Worm (Caenorhabditis elegans): ENCODE results near the gene ced-11.

ced-11 gene

DNA sequence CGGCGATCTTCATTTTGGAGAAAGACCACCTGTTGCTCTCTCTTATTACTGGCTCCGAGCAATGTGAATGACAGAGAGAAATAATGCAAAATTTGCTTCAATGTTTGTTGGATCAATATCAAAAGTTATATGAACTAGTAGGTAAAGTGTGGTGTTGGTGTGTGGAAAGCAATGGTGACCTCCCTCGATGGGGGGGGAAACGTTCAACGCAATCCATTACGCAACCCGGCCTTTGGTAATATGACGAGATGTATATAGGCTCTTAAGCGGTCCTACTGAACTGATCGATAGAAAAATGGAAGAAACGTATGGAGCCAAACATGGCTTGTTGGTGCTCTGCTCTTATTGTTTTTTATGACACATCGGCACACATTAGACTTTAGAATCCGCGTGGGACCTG is 9.6 kb upstream of the ced-11 start:
- TF ChIP-seq fax-1 (tag; optimal IDR thresholded peaks at IDR 0.05) (no peak), tbx-7 (tag; optimal IDR thresholded peaks at IDR 0.05) (no peak), elt-2 (tag; optimal IDR thresholded peaks at IDR 0.05) (peak; percentile 6), ceh-18 (tag; optimal IDR thresholded peaks at IDR 0.05) (no peak), nhr-232 (tag; optimal IDR thresholded peaks at IDR 0.05) (no peak)

DNA sequence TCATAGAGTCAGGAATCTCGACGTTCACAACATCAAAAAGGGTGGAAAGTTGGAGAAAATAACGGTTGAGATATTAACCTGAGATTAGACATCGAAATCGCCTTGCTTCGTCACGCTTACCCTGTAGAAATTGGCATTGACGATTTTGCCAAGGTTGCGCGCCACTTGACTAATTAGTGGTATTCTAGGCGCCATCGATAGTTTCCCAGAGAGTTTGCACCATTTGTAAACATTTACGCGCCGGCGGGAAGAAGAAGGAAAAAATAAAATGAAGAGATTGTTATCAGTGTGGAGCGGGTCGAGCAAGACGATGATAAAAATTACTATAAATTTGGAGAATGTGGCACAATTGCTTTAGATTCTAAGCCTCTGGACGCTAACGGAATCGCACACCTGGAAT is 9.1 kb upstream of the ced-11 start:
- TF ChIP-seq ref-2 (tag; optimal IDR thresholded peaks at IDR 0.05) = no peak
- no peak for TF ChIP-seq ama-1 (optimal IDR thresholded peaks at IDR 0.05)
- TF ChIP-seq madf-2 (tag; optimal IDR thresholded peaks at IDR 0.05) = no peak
- no peak for TF ChIP-seq hlh-6 (tag; optimal IDR thresholded peaks at IDR 0.05)
- no peak for TF ChIP-seq pax-1 (tag; optimal IDR thresholded peaks at IDR 0.05)
- no peak for TF ChIP-seq che-1 (tag; optimal IDR thresholded peaks at IDR 0.05)

DNA sequence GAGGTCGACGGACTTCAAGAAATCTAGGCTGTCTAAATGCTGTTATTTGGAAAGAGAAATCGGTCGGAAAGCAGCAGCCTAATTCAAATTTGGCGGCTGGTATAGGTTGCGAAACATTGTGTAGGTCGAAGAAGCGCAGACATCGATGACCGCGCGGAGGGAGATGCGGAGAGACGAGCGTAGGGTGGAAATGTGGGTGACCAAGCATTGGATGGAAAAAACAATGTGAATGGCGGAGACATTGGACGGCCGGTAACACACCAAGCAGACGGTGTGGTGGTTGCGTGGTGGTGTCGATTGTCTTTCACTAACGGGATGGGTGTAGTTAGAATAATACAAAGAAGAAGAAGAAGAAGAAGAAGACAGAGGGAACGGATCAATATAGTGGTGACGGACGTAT is 6.9 kb upstream of the ced-11 start:
- TF ChIP-seq nhr-232 (tag; optimal IDR thresholded peaks at IDR 0.05) (no peak), odd-2 (tag; optimal IDR thresholded peaks at IDR 0.05) (no peak), ceh-45 (GFP tag; IDR thresholded peaks at IDR 0.05) (no peak), ttx-3 (tag; optimal IDR thresholded peaks at IDR 0.05) (no peak), ceh-19 (GFP tag; optimal IDR thresholded peaks at IDR 0.05) (no peak), pag-3 (tag; optimal IDR thresholded peaks at IDR 0.05; ENCODE audit: borderline replicate concordance) (no peak), gmeb-2 (tag; optimal IDR thresholded peaks at IDR 0.05) (no peak), ets-4 (tag; optimal IDR thresholded peaks at IDR 0.05) (no peak), eyg-1 (tag; optimal IDR thresholded peaks at IDR 0.05) (no peak), unc-3 (GFP tag; conservative IDR thresholded peaks at IDR 0.05) (no peak), unc-3 (tag; optimal IDR thresholded peaks at IDR 0.05) (no peak), T23F11.4 (GFP tag; optimal IDR thresholded peaks at IDR 0.05) (no peak), nfya-1 (tag; optimal IDR thresholded peaks at IDR 0.05) (peak; percentile 10), elt-2 (tag; optimal IDR thresholded peaks at IDR 0.05) (no peak), hlh-13 (GFP tag; optimal IDR thresholded peaks at IDR 0.05) (no peak), sox-2 (GFP tag; IDR thresholded peaks at IDR 0.05) (0 out of 2 replicates have a peak, but pooled peaks have one; percentile 1), ceh-48 (tag; optimal IDR thresholded peaks at IDR 0.05) (no peak), dmd-4 (tag; optimal IDR thresholded peaks at IDR 0.05; ENCODE audit: borderline replicate concordance) (no peak), C08G9.2 (tag; optimal IDR thresholded peaks at IDR 0.05) (peak; percentile 20), ztf-16 (tag; optimal IDR thresholded peaks at IDR 0.05) (no peak), ahr-1 (tag; optimal IDR thresholded peaks at IDR 0.05) (no peak), ceh-2 (tag; optimal IDR thresholded peaks at IDR 0.05) (no peak), lin-11 (tag; optimal IDR thresholded peaks at IDR 0.05) (no peak), C38D4.7 (GFP tag; optimal IDR thresholded peaks at IDR 0.05) (no peak), mec-3 (tag; optimal IDR thresholded peaks at IDR 0.05; ENCODE audit: borderline replicate concordance) (no peak), sdc-2 (tag; optimal IDR thresholded peaks at IDR 0.05) (peak; percentile 55), ref-2 (tag; optimal IDR thresholded peaks at IDR 0.05) (peak; percentile 63), ceh-9 (tag; optimal IDR thresholded peaks at IDR 0.05) (no peak), ceh-34 (tag; optimal IDR thresholded peaks at IDR 0.05) (peak; percentile 49), madf-2 (tag; optimal IDR thresholded peaks at IDR 0.05) (peak; percentile 5), fkh-10 (GFP tag; optimal IDR thresholded peaks at IDR 0.05) (no peak), lim-6 (tag; optimal IDR thresholded peaks at IDR 0.05) (no peak), ama-1 (optimal IDR thresholded peaks at IDR 0.05) (no peak), K09A11.1 (tag; optimal IDR thresholded peaks at IDR 0.05; ENCODE audit: insufficient read depth) (no peak), K02D7.2 (tag; optimal IDR thresholded peaks at IDR 0.05) (no peak), tbx-7 (tag; optimal IDR thresholded peaks at IDR 0.05) (no peak), unc-86 (tag; optimal IDR thresholded peaks at IDR 0.05) (no peak), hlh-8 (tag; optimal IDR thresholded peaks at IDR 0.05) (no peak), pax-1 (tag; optimal IDR thresholded peaks at IDR 0.05) (no peak), hlh-6 (tag; optimal IDR thresholded peaks at IDR 0.05) (peak; percentile 57), ceh-31 (tag; optimal IDR thresholded peaks at IDR 0.05) (peak; percentile 62), ceh-14 (tag; optimal IDR thresholded peaks at IDR 0.05) (peak; percentile 33), hlh-15 (tag; optimal IDR thresholded peaks at IDR 0.05) (no peak), nhr-11 (tag; optimal IDR thresholded peaks at IDR 0.05) (no peak), rnt-1 (tag; optimal IDR thresholded peaks at IDR 0.05) (no peak), pha-2 (tag; optimal IDR thresholded peaks at IDR 0.05) (no peak)
